In the genomic region with DNA sequence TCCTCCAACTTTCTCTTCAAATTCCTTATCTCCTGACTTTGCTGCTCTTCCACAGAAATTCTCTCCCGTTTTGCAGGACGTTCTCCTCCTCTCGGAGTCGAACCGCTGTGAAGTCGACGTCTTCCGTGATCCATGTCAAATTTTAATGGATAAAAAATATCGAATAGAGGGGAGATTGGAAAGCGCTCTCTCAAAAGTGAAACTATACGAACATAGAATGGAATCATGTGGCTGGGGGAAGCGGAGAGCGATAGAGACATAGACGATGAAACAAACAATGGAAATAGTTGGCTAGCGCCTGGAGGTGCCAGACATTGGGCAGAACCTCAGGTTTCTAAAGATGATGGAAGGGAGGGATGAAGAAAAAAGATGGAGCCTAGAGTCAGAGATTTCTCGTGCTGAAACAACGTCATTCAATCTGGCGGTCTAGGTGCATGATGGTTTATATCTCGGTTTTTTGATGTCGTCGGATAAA, we compare ENCODE assay signal across 8 worm cellular contexts.
TF ChIP-seq lines count a peak whose summit lies in the region.

F43G6.8 (minus strand) TSS at position 198 of the 475 bp plus-strand sequence.

TF ChIP-seq in whole organism, L1 larva, 84 proteins besides CTCF, POLR2A, EP300 and RAD21 (continues in another document):
- TF ChIP-seq elt-3 (tag; optimal IDR thresholded peaks at IDR 0.05; lab: Kevin White, UChicago) (peak in 1 of 6 experiments; percentile 30), mep-1 (tag; optimal IDR thresholded peaks at IDR 0.05; lab: Kevin White, UChicago) (peak; percentile 71), snpc-4 (tag; optimal IDR thresholded peaks at IDR 0.05; lab: Kevin White, UChicago) (peak; percentile 44), lin-13 (GFP tag; optimal IDR thresholded peaks at IDR 0.05; lab: Kevin White, UChicago) (peak; percentile 21), unc-62 (GFP tag; optimal IDR thresholded peaks at IDR 0.05; lab: Kevin White, UChicago) (no peak), nhr-76 (tag; optimal IDR thresholded peaks at IDR 0.05; lab: Kevin White, UChicago) (no peak), ztf-4 (tag; optimal IDR thresholded peaks at IDR 0.05; lab: Kevin White, UChicago) (peak; percentile 2), vab-15 (tag; optimal IDR thresholded peaks at IDR 0.05; lab: Kevin White, UChicago) (no peak), ztf-11 (tag; optimal IDR thresholded peaks at IDR 0.05; lab: Kevin White, UChicago) (no peak), unc-86 (tag; optimal IDR thresholded peaks at IDR 0.05; lab: Kevin White, UChicago) (peak; percentile 12)

TF ChIP-seq in whole organism, L2 larva, 48 proteins besides CTCF, POLR2A, EP300 and RAD21 (continues in another document):
- peak; percentile 4 for TF ChIP-seq lin-13 (GFP tag; optimal IDR thresholded peaks at IDR 0.05; lab: Kevin White, UChicago)
- no peak for TF ChIP-seq nhr-10 (tag; optimal IDR thresholded peaks at IDR 0.05; lab: Kevin White, UChicago)
- peak; percentile 30 for TF ChIP-seq crh-2 (tag; optimal IDR thresholded peaks at IDR 0.05; lab: Kevin White, UChicago)
- peak; percentile 29 for TF ChIP-seq lin-11 (tag; optimal IDR thresholded peaks at IDR 0.05; lab: Kevin White, UChicago)
- peak; percentile 13 for TF ChIP-seq fos-1 (tag; optimal IDR thresholded peaks at IDR 0.05; lab: Kevin White, UChicago)
- TF ChIP-seq ZK546.5 (tag; optimal IDR thresholded peaks at IDR 0.05; lab: Kevin White, UChicago), result no peak
- TF ChIP-seq nhr-23 (tag; optimal IDR thresholded peaks at IDR 0.05; lab: Kevin White, UChicago), result no peak
- TF ChIP-seq elt-3 (tag; optimal IDR thresholded peaks at IDR 0.05; lab: Kevin White, UChicago), result no peak
- TF ChIP-seq ztf-1 (GFP tag; conservative IDR thresholded peaks at IDR 0.05; lab: Robert Waterston, UW), result no peak
- TF ChIP-seq R02D3.7 (tag; optimal IDR thresholded peaks at IDR 0.05; lab: Kevin White, UChicago), result no peak
- TF ChIP-seq nhr-77 (tag; optimal IDR thresholded peaks at IDR 0.05; lab: Kevin White, UChicago), result no peak

TF ChIP-seq in whole organism, L3 larva, 47 proteins besides CTCF, POLR2A, EP300 and RAD21 (continues in another document):
- TF ChIP-seq snpc-4 (tag; optimal IDR thresholded peaks at IDR 0.05; lab: Kevin White, UChicago) (peak; percentile 32), lin-15B (tag; optimal IDR thresholded peaks at IDR 0.05; lab: Kevin White, UChicago) (peak; percentile 11), nhr-11 (tag; optimal IDR thresholded peaks at IDR 0.05; lab: Kevin White, UChicago) (peak; percentile 78), nfya-1 (tag; optimal IDR thresholded peaks at IDR 0.05; lab: Kevin White, UChicago; ENCODE audit: insufficient read depth) (peak; percentile 72), nhr-25 (tag; optimal IDR thresholded peaks at IDR 0.05; lab: Kevin White, UChicago) (peak; percentile 13), pqm-1 (tag; optimal IDR thresholded peaks at IDR 0.05; lab: Kevin White, UChicago) (peak; percentile 14), nhr-77 (tag; optimal IDR thresholded peaks at IDR 0.05; lab: Kevin White, UChicago) (no peak), lin-39 (tag; optimal IDR thresholded peaks at IDR 0.05; lab: Kevin White, UChicago) (peak; percentile 11), nhr-76 (tag; optimal IDR thresholded peaks at IDR 0.05; lab: Kevin White, UChicago) (no peak), unc-62 (GFP tag; optimal IDR thresholded peaks at IDR 0.05; lab: Kevin White, UChicago) (no peak), hmg-11 (tag; optimal IDR thresholded peaks at IDR 0.05; lab: Kevin White, UChicago) (no peak)

TF ChIP-seq in whole organism, L4 larva, 104 proteins besides CTCF, POLR2A, EP300 and RAD21 (continues in another document):
- TF ChIP-seq skn-1 (tag; optimal IDR thresholded peaks at IDR 0.05; lab: Kevin White, UChicago) (no peak), egl-43 (GFP tag; IDR thresholded peaks at IDR 0.05; lab: Robert Waterston, UW) (no peak), mep-1 (tag; optimal IDR thresholded peaks at IDR 0.05; lab: Kevin White, UChicago) (peak; percentile 56), saeg-2 (GFP tag; IDR thresholded peaks at IDR 0.05; lab: Robert Waterston, UW) (no peak), zip-2 (tag; optimal IDR thresholded peaks at IDR 0.05; lab: Kevin White, UChicago) (no peak), daf-16 (GFP tag; optimal IDR thresholded peaks at IDR 0.05; lab: Kevin White, UChicago) (no peak), daf-16 (tag; optimal IDR thresholded peaks at IDR 0.05; lab: Kevin White, UChicago) (peak; percentile 2), daf-19 (GFP tag; conservative IDR thresholded peaks at IDR 0.05; lab: Robert Waterston, UW) (no peak), dmd-8 (GFP tag; IDR thresholded peaks at IDR 0.05; lab: Robert Waterston, UW) (0 out of 2 replicates have a peak, but pooled peaks have one; percentile 18), sdz-12 (GFP tag; optimal IDR thresholded peaks at IDR 0.05; lab: Kevin White, UChicago) (no peak), hif-1 (tag; optimal IDR thresholded peaks at IDR 0.05; lab: Kevin White, UChicago) (peak in 1 of 2 experiments; percentile 48)

TF ChIP-seq in whole organism, early embryonic, 17 proteins besides CTCF, POLR2A, EP300 and RAD21:
- no peak for TF ChIP-seq tbx-37 (GFP tag; conservative IDR thresholded peaks at IDR 0.05; lab: Robert Waterston, UW)
- no peak for TF ChIP-seq ama-1 (optimal IDR thresholded peaks at IDR 0.05; lab: Kevin White, UChicago)
- TF ChIP-seq ceh-36 (tag; optimal IDR thresholded peaks at IDR 0.05; lab: Kevin White, UChicago), result no peak
- TF ChIP-seq hmg-4 (GFP tag; optimal IDR thresholded peaks at IDR 0.05; lab: Kevin White, UChicago), result peak; percentile 37

TF ChIP-seq in whole organism, late embryonic, 69 proteins besides CTCF, POLR2A, EP300 and RAD21:
- TF ChIP-seq T23F11.4 (GFP tag; optimal IDR thresholded peaks at IDR 0.05; lab: Kevin White, UChicago) (no peak), nfya-1 (tag; optimal IDR thresholded peaks at IDR 0.05; lab: Kevin White, UChicago) (peak; percentile 21), ceh-45 (GFP tag; IDR thresholded peaks at IDR 0.05; lab: Robert Waterston, UW) (no peak), ref-2 (tag; optimal IDR thresholded peaks at IDR 0.05; lab: Kevin White, UChicago) (peak; percentile 20), npax-4 (tag; optimal IDR thresholded peaks at IDR 0.05; lab: Kevin White, UChicago) (no peak), ceh-31 (tag; optimal IDR thresholded peaks at IDR 0.05; lab: Kevin White, UChicago) (peak; percentile 28), elt-4 (tag; optimal IDR thresholded peaks at IDR 0.05; lab: Kevin White, UChicago) (no peak), ceh-18 (tag; optimal IDR thresholded peaks at IDR 0.05; lab: Kevin White, UChicago) (peak; percentile 14), tbx-2 (tag; optimal IDR thresholded peaks at IDR 0.05; lab: Kevin White, UChicago) (peak; percentile 26), hlh-30 (tag; optimal IDR thresholded peaks at IDR 0.05; lab: Kevin White, UChicago; ENCODE audit: insufficient read depth) (peak; percentile 84)

TF ChIP-seq in whole organism, mixed stage, embryonic, 35 proteins besides CTCF, POLR2A, EP300 and RAD21:
- TF ChIP-seq ham-2 (GFP tag; optimal IDR thresholded peaks at IDR 0.05; lab: Kevin White, UChicago), result peak; percentile 40
- TF ChIP-seq drap-1 (GFP tag; optimal IDR thresholded peaks at IDR 0.05; lab: Kevin White, UChicago), result no peak
- no peak for TF ChIP-seq lin-32 (GFP tag; optimal IDR thresholded peaks at IDR 0.05; lab: Kevin White, UChicago)
- no peak for TF ChIP-seq nhr-2 (tag; optimal IDR thresholded peaks at IDR 0.05; lab: Kevin White, UChicago)
- TF ChIP-seq blmp-1 (tag; optimal IDR thresholded peaks at IDR 0.05; lab: Kevin White, UChicago), result no peak
- TF ChIP-seq elt-1 (tag; optimal IDR thresholded peaks at IDR 0.05; lab: Kevin White, UChicago; ENCODE audit: borderline replicate concordance, insufficient read depth), result no peak
- peak; percentile 26 for TF ChIP-seq unc-120 (tag; optimal IDR thresholded peaks at IDR 0.05; lab: Kevin White, UChicago; ENCODE audit: poor library complexity, severe bottlenecking)
- TF ChIP-seq hlh-1 (tag; optimal IDR thresholded peaks at IDR 0.05; lab: Kevin White, UChicago), result no peak
- TF ChIP-seq bed-3 (GFP tag; optimal IDR thresholded peaks at IDR 0.05; lab: Kevin White, UChicago), result no peak

TF ChIP-seq in whole organism, young adult, 124 proteins besides CTCF, POLR2A, EP300 and RAD21 (continues in another document):
- TF ChIP-seq ztf-3 (GFP tag; optimal IDR thresholded peaks at IDR 0.05; lab: Kevin White, UChicago) (no peak), attf-3 (GFP tag; conservative IDR thresholded peaks at IDR 0.05; lab: Robert Waterston, UW) (no peak), dox-1 (GFP tag; IDR thresholded peaks at IDR 0.05; lab: Robert Waterston, UW) (0 out of 2 replicates have a peak, but pooled peaks have one; percentile 42), B0261.1 (tag; optimal IDR thresholded peaks at IDR 0.05; lab: Kevin White, UChicago) (no peak), F22D6.2 (tag; optimal IDR thresholded peaks at IDR 0.05; lab: Kevin White, UChicago) (no peak), ceh-40 (GFP tag; IDR thresholded peaks at IDR 0.05; lab: Robert Waterston, UW) (no peak), die-1 (tag; optimal IDR thresholded peaks at IDR 0.05; lab: Kevin White, UChicago) (no peak), bed-1 (GFP tag; IDR thresholded peaks at IDR 0.05; lab: Robert Waterston, UW) (no peak), ekl-4 (GFP tag; IDR thresholded peaks at IDR 0.05; lab: Robert Waterston, UW) (no peak), D2030.7 (GFP tag; IDR thresholded peaks at IDR 0.05; lab: Robert Waterston, UW) (no peak), snpc-1.1 (tag; optimal IDR thresholded peaks at IDR 0.05; lab: Kevin White, UChicago; ENCODE audit: insufficient read depth) (no peak), lsl-1 (GFP tag; optimal IDR thresholded peaks at IDR 0.05; lab: Kevin White, UChicago) (no peak), Y79H2A.3 (GFP tag; conservative IDR thresholded peaks at IDR 0.05; lab: Robert Waterston, UW) (no peak), K12H6.12 (tag; optimal IDR thresholded peaks at IDR 0.05; lab: Kevin White, UChicago) (peak; percentile 29), rec-8 (tag; optimal IDR thresholded peaks at IDR 0.05; lab: Kevin White, UChicago) (no peak), cebp-2 (GFP tag; IDR thresholded peaks at IDR 0.05; lab: Robert Waterston, UW) (no peak), K11D2.4 (GFP tag; IDR thresholded peaks at IDR 0.05; lab: Robert Waterston, UW) (no peak), hlh-26 (GFP tag; conservative IDR thresholded peaks at IDR 0.05; lab: Robert Waterston, UW) (no peak), mel-28 (tag; optimal IDR thresholded peaks at IDR 0.05; lab: Kevin White, UChicago; ENCODE audit: borderline replicate concordance) (peak; percentile 28), fkh-3 (tag; optimal IDR thresholded peaks at IDR 0.05; lab: Kevin White, UChicago) (no peak), unc-130 (GFP tag; optimal IDR thresholded peaks at IDR 0.05; lab: Kevin White, UChicago) (no peak), egrh-3 (GFP tag; IDR thresholded peaks at IDR 0.05; lab: Robert Waterston, UW) (no peak), F57A8.1 (GFP tag; optimal IDR thresholded peaks at IDR 0.05; lab: Kevin White, UChicago) (no peak), Y56A3A.18 (GFP tag; IDR thresholded peaks at IDR 0.05; lab: Robert Waterston, UW) (no peak), C06A6.2 (GFP tag; conservative IDR thresholded peaks at IDR 0.05; lab: Robert Waterston, UW) (no peak), aptf-2 (GFP tag; conservative IDR thresholded peaks at IDR 0.05; lab: Robert Waterston, UW) (no peak), zim-3 (tag; optimal IDR thresholded peaks at IDR 0.05; lab: Kevin White, UChicago) (no peak)
